Worm (Caenorhabditis elegans): ENCODE data around the gene cey-1.

DNA sequence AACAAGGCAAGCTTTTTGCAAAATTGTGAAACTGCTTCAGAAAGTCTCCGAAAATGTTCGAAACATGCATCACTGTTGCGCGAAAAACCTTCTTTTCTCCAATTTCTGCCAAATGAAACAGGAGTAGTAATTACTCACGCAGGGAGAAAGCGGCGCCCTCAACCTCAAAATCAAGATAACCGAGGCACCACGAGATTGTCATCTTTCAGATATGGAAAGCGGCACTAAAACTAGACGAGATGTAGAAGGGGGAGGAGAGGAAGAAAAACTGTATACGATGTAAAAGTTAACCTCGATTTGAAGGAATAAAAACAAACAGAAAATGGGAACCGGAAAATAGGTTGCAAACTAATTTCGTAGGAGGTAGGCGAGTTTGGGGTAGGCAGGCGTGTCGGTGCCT is 35.5 kb upstream of the cey-1 start:
- TF ChIP-seq ZK546.5 (tag; optimal IDR thresholded peaks at IDR 0.05) (no peak), fos-1 (tag; optimal IDR thresholded peaks at IDR 0.05) (no peak), nhr-237 (tag; optimal IDR thresholded peaks at IDR 0.05) (no peak), snpc-4 (tag; optimal IDR thresholded peaks at IDR 0.05) (no peak), ztf-11 (tag; optimal IDR thresholded peaks at IDR 0.05) (no peak), ama-1 (optimal IDR thresholded peaks at IDR 0.05) (no peak), nhr-28 (tag; optimal IDR thresholded peaks at IDR 0.05) (no peak), tbx-2 (tag; optimal IDR thresholded peaks at IDR 0.05) (no peak), fkh-10 (GFP tag; optimal IDR thresholded peaks at IDR 0.05) (no peak), mdl-1 (tag; optimal IDR thresholded peaks at IDR 0.05) (no peak), nfya-1 (tag; optimal IDR thresholded peaks at IDR 0.05; ENCODE audit: insufficient read depth) (no peak)

Measured in whole organism, L3 larva.